Worm (Caenorhabditis elegans): Measurements from ENCODE around the gene F14F8.8.

DNA sequence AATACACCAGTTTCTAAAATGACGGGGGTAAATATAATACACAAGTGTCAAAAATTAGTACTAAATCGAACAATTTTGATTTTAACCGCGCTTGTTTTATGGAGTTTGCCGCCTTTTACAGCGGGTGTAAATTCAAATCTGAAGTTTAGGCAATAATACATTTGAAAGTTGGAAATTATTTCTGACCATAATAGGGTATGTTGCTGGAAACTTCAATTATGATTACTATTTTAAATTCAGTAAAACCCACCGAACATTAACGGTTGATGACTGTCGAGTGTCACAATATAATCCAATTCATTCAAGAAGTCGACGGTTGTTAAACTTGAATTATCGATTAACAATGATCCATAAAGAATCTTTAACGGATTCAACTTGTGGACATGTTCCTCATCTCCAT lies 41.7 kb upstream of the F14F8.8 start:
- TF ChIP-seq snpc-4 (GFP tag; optimal IDR thresholded peaks at IDR 0.05) (no peak), snpc-4 (tag; optimal IDR thresholded peaks at IDR 0.05) (no peak), attf-3 (GFP tag; conservative IDR thresholded peaks at IDR 0.05) (no peak), Y53F4B.3 (GFP tag; IDR thresholded peaks at IDR 0.05) (no peak), F57A8.1 (GFP tag; optimal IDR thresholded peaks at IDR 0.05) (no peak), egl-44 (GFP tag; IDR thresholded peaks at IDR 0.05) (no peak), madf-8 (GFP tag; conservative IDR thresholded peaks at IDR 0.05) (no peak), unc-62 (GFP tag; optimal IDR thresholded peaks at IDR 0.05) (no peak), pha-4 (tag; optimal IDR thresholded peaks at IDR 0.05) (no peak), F39B2.1 (GFP tag; IDR thresholded peaks at IDR 0.05) (no peak), lir-1 (GFP tag; conservative IDR thresholded peaks at IDR 0.05) (no peak)

Data from whole organism, young adult.